Worm (Caenorhabditis elegans): ENCODE measurements around the gene cwc-15.

The cwc-15 gene

DNA sequence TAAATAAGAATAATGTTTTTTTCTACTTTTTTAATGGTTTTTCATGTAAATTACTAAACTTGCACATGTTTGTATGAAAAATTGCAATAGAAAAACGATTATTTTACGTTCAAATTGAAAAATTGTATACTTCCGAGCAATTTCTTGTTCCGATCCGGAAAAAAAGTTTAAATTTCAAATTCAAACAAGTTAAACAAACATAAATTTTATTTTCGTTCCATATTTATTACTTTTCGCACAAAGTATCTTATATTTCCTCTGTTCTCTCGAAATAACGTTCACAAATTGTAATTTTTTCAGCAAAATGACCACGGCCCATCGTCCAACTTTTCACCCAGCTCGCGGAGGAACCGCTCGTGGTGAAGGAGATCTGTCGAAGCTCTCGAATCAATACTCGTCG is at the start of gene cwc-15:
Gene cwc-15 (plus strand): TSS at position 301 of the 400 bp plus-strand sequence.
- TF ChIP-seq pag-3 (tag; optimal IDR thresholded peaks at IDR 0.05; ENCODE audit: borderline replicate concordance, insufficient read depth) (no peak), nhr-20 (tag; optimal IDR thresholded peaks at IDR 0.05) (no peak)

DNA sequence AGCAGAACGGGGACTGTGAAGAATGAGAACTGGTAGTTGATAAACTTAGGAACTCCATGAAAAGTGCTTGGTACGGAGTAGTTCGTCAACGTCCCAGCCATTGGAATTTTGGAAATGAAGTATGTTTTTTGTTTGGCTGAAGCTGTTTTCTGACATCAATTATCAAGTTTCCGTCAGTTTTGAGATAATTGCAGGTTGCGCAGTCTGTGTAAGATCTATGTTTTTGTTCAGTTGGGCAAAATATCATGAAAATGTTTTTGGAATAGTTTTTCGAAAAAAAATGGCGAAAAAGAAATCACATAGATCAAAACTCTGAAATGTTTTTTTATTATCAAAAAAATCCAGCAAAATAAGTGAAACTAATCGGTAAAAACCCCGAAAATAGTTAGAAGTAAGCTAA is 48.3 kb upstream of the cwc-15 start, which contains the start of gene sru-22:
Gene sru-22 (minus strand): TSS at position 101 of the 400 bp plus-strand sequence.
- TF ChIP-seq lin-14 (GFP tag; optimal IDR thresholded peaks at IDR 0.05) (no peak), efl-1 (optimal IDR thresholded peaks at IDR 0.05) (no peak), efl-1 (GFP tag; optimal IDR thresholded peaks at IDR 0.05 in 1 of 2) (peak in 1 of 2 experiments; percentile 7)

DNA sequence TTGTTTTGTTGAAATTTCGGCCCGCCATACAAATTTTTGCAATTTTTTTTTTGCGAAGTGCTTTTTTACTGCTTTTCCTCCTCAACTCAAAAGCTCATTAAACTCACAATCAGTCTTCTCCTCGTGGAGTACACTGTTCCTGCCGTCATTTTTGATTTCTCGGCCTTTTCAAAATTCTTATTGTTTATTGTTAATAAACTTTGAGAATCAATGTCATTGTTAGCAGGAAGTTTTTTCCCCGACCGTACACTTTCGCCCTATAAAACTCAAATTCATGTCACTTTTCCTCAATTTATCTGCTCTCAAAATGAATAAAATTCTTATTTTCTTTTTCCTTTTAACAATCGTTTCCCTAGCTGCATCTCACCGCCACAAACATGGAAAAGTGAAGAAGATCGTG is 47.3 kb upstream of the cwc-15 start, which contains the start of gene clec-232:
Gene clec-232 (plus strand): TSS at position 301 of the 400 bp plus-strand sequence.
- TF ChIP-seq snu-23 (GFP tag; optimal IDR thresholded peaks at IDR 0.05), result no peak
- no peak for TF ChIP-seq C04F5.9 (tag; optimal IDR thresholded peaks at IDR 0.05)
- no peak for TF ChIP-seq ceh-88 (GFP tag; IDR thresholded peaks at IDR 0.05)
- no peak for TF ChIP-seq sup-37 (GFP tag; optimal IDR thresholded peaks at IDR 0.05)
- TF ChIP-seq dsc-1 (tag; optimal IDR thresholded peaks at IDR 0.05), result no peak

- TF ChIP-seq ceh-88 (GFP tag; IDR thresholded peaks at IDR 0.05) (no peak), lsy-2 (tag; optimal IDR thresholded peaks at IDR 0.05) (no peak), elt-2 (tag; optimal IDR thresholded peaks at IDR 0.05) (peak; percentile 84)
Observed at ce11 chrV:15978232-15978764, 44.9 kb upstream of the cwc-15 start, which contains the start of gene oac-20. Gene oac-20 (plus strand): TSS chrV:15978714.

DNA sequence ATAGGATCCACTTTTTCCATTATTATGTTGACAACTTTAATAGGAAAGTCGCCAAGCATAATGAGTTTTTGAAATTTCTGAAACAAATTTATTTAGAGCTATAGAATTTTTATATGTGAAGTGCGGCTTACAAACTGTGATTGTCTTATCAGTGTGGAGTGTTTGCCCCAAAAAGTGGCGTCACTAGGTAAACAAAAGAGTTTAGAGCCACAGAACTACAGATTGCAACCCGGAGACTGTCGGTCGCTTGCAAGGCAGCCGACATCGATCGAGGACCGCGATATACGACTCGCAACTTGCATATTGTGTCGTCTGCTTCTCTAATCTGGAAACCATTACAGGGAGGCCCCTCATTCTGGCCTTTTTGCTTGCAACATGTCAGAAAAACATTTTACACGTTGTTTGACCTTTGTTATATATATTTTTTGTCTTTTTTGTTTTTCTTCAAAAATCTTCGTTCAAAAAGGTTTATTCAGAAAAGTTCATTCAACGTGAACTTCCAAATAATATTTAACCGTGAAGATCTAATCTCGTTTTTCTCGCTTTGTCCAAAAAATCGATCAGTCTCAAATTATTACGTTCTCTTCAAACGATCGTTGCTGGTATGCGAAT is 40.3 kb upstream of the cwc-15 start, which contains the start of the genes fbxa-99 and F36G9.13:
Gene fbxa-99 (minus strand): TSS at position 122 of the 612 bp plus-strand sequence.
Gene F36G9.13 (plus strand): TSS at position 562 of the 612 bp plus-strand sequence.
- TF ChIP-seq mab-9 (GFP tag; IDR thresholded peaks at IDR 0.05), result no peak
- TF ChIP-seq skn-1 (tag; optimal IDR thresholded peaks at IDR 0.05), result no peak
- no peak for TF ChIP-seq unc-130 (tag; optimal IDR thresholded peaks at IDR 0.05)
- TF ChIP-seq efl-3 (GFP tag; optimal IDR thresholded peaks at IDR 0.05), result no peak
- TF ChIP-seq ama-1 (optimal IDR thresholded peaks at IDR 0.05), result no peak
- TF ChIP-seq zip-4 (GFP tag; optimal IDR thresholded peaks at IDR 0.05), result no peak
- no peak for TF ChIP-seq sox-4 (tag; optimal IDR thresholded peaks at IDR 0.05)
- TF ChIP-seq nhr-11 (tag; optimal IDR thresholded peaks at IDR 0.05), result no peak
- TF ChIP-seq ceh-88 (GFP tag; IDR thresholded peaks at IDR 0.05), result no peak
- TF ChIP-seq elt-2 (tag; optimal IDR thresholded peaks at IDR 0.05), result peak; percentile 72
- TF ChIP-seq lin-35 (GFP tag; optimal IDR thresholded peaks at IDR 0.05), result peak in 1 of 2 experiments; percentile 12
- TF ChIP-seq C16A3.4 (tag; optimal IDR thresholded peaks at IDR 0.05), result no peak
- no peak for TF ChIP-seq rnt-1 (tag; optimal IDR thresholded peaks at IDR 0.05)
- TF ChIP-seq efl-1 (optimal IDR thresholded peaks at IDR 0.05), result no peak
- TF ChIP-seq efl-1 (GFP tag; optimal IDR thresholded peaks at IDR 0.05 in 1 of 2), result no peak
- TF ChIP-seq ceh-8 (GFP tag; optimal IDR thresholded peaks at IDR 0.05), result no peak
- TF ChIP-seq mdl-1 (tag; optimal IDR thresholded peaks at IDR 0.05), result no peak
- TF ChIP-seq nhr-12 (tag; optimal IDR thresholded peaks at IDR 0.05), result no peak
- TF ChIP-seq tbx-2 (tag; optimal IDR thresholded peaks at IDR 0.05), result no peak
- peak; percentile 67 for TF ChIP-seq snpc-4 (tag; optimal IDR thresholded peaks at IDR 0.05)
- TF ChIP-seq nhr-84 (tag; optimal IDR thresholded peaks at IDR 0.05), result no peak
- TF ChIP-seq lin-15B (tag; optimal IDR thresholded peaks at IDR 0.05), result no peak
- no peak for TF ChIP-seq dsc-1 (tag; optimal IDR thresholded peaks at IDR 0.05)

- TF ChIP-seq grh-1 (GFP tag; IDR thresholded peaks at IDR 0.05) (no peak), nhr-11 (tag; optimal IDR thresholded peaks at IDR 0.05) (no peak), unc-86 (tag; optimal IDR thresholded peaks at IDR 0.05) (no peak), C34B4.2 (tag; optimal IDR thresholded peaks at IDR 0.05) (no peak), ceh-82 (tag; optimal IDR thresholded peaks at IDR 0.05) (no peak), fkh-10 (GFP tag; optimal IDR thresholded peaks at IDR 0.05) (no peak), zip-4 (GFP tag; optimal IDR thresholded peaks at IDR 0.05) (no peak), swsn-7 (tag; optimal IDR thresholded peaks at IDR 0.05) (no peak), irx-1 (tag; optimal IDR thresholded peaks at IDR 0.05) (no peak), pqm-1 (tag; optimal IDR thresholded peaks at IDR 0.05) (no peak), nhr-85 (tag) (no peak), nhr-84 (tag; optimal IDR thresholded peaks at IDR 0.05) (no peak), fos-1 (tag; optimal IDR thresholded peaks at IDR 0.05) (no peak), lir-3 (tag; optimal IDR thresholded peaks at IDR 0.05; ENCODE audit: poor library complexity) (no peak)
Observed at ce11 chrV:15988074-15988473, 35.1 kb upstream of the cwc-15 start, which contains the start of gene F36G9.15. Gene F36G9.15 (minus strand): TSS chrV:15988174.
